Fruit fly (Drosophila melanogaster) whole organism, embryonic: ENCODE data around the gene DIP2.

Experiments
- Aef1 ChIP-seq: fragments of 200-800 bp; sonication (Bioruptor generic); IDR thresholded peaks from 3 replicates; pipeline ENCODE4 v1.3.6; 2022; ENCODE audit warnings: missing biosample characterization, missing genetic modification characterization
- Asciz ChIP-seq: fragments of 200-800 bp; sonication (Bioruptor generic); optimal IDR thresholded peaks from 2 replicates; lab custom pipeline; 2017; ENCODE audit warnings: missing biosample characterization, mild to moderate bottlenecking, missing genetic modification characterization, missing genetic modification reagents
- Atf-2 ChIP-seq: fragments of 200-800 bp; sonication (Bioruptor generic); optimal IDR thresholded peaks from 2 replicates; lab custom pipeline; 2016; ENCODE audit warnings: missing biosample characterization, missing genetic modification characterization
- CG10979 ChIP-seq: fragments of 200-800 bp; sonication (Bioruptor generic); optimal IDR thresholded peaks from 2 replicates; lab custom pipeline; 2018; ENCODE audit warnings: missing biosample characterization, mild to moderate bottlenecking, missing genetic modification characterization, moderate library complexity
- CG11456 ChIP-seq: fragments of 200-800 bp; sonication (Bioruptor generic); IDR thresholded peaks from 3 replicates; pipeline ENCODE4 v1.3.6; 2022; ENCODE audit warnings: missing biosample characterization, missing genetic modification characterization
- CG12391 ChIP-seq: fragments of 200-800 bp; sonication (Bioruptor generic); optimal IDR thresholded peaks from 3 replicates; lab custom pipeline; 2018; ENCODE audit warnings: missing biosample characterization, mild to moderate bottlenecking, missing genetic modification characterization, moderate library complexity
- CG15011 ChIP-seq: fragments of 200-800 bp; sonication (Bioruptor generic); optimal IDR thresholded peaks from 3 replicates; lab custom pipeline; 2018; ENCODE audit warnings: missing biosample characterization, mild to moderate bottlenecking, missing genetic modification characterization
- CG17328 ChIP-seq: fragments of 200-800 bp; sonication (Bioruptor generic); IDR thresholded peaks from 2 replicates; pipeline ENCODE4 v1.3.6; 2022; ENCODE audit warnings: missing biosample characterization, missing genetic modification characterization
- CG1792 ChIP-seq: fragments of 200-800 bp; sonication (Bioruptor generic); optimal IDR thresholded peaks from 2 replicates; lab custom pipeline; 2016; ENCODE audit warnings: missing biosample characterization, missing genetic modification characterization
- CG18619 ChIP-seq: fragments of 200-800 bp; sonication (Bioruptor generic); optimal IDR thresholded peaks from 3 replicates; lab custom pipeline; 2017; ENCODE audit warnings: missing biosample characterization, mild to moderate bottlenecking, missing genetic modification characterization
- CG34376 ChIP-seq: fragments of 200-800 bp; sonication (Bioruptor generic); optimal IDR thresholded peaks from 2 replicates; lab custom pipeline; 2018; ENCODE audit warnings: missing biosample characterization, mild to moderate bottlenecking, missing genetic modification characterization
- CG4282 ChIP-seq: fragments of 200-800 bp; sonication (Bioruptor generic); optimal IDR thresholded peaks from 2 replicates; lab custom pipeline; 2016; ENCODE audit warnings: missing biosample characterization, missing genetic modification characterization
- CG4360 ChIP-seq: fragments of 200-800 bp; sonication (Bioruptor generic); IDR thresholded peaks from 2 replicates; pipeline ENCODE4 v1.3.6; 2022; ENCODE audit warnings: missing biosample characterization, missing genetic modification characterization
- CG4707 ChIP-seq: fragments of 200-800 bp; sonication (Bioruptor generic); optimal IDR thresholded peaks from 2 replicates; lab custom pipeline; 2018; ENCODE audit warnings: missing biosample characterization, mild to moderate bottlenecking, missing genetic modification characterization, moderate library complexity
- CG5953 ChIP-seq: fragments of 200-800 bp; sonication (Bioruptor generic); IDR thresholded peaks from 2 replicates; pipeline ENCODE4 v1.3.6; 2022; ENCODE audit warnings: missing biosample characterization, missing genetic modification characterization
- CG6689 ChIP-seq: fragments of 200-800 bp; sonication (Bioruptor generic); IDR thresholded peaks from 2 replicates; pipeline ENCODE4 v1.3.6; 2022; ENCODE audit warnings: missing biosample characterization, missing genetic modification characterization
- CG7556 ChIP-seq: fragments of 200-800 bp; sonication (Bioruptor generic); optimal IDR thresholded peaks from 2 replicates; lab custom pipeline; 2017; ENCODE audit warnings: missing biosample characterization, mild to moderate bottlenecking, missing genetic modification characterization
- CG9437 ChIP-seq: fragments of 200-800 bp; sonication (Bioruptor generic); optimal IDR thresholded peaks from 2 replicates; lab custom pipeline; 2018; ENCODE audit warnings: missing biosample characterization, mild to moderate bottlenecking, missing genetic modification characterization
- Dek ChIP-seq: fragments of 200-800 bp; sonication (Bioruptor generic); optimal IDR thresholded peaks from 3 replicates; lab custom pipeline; 2019; ENCODE audit warnings: missing biosample characterization, mild to moderate bottlenecking, missing genetic modification characterization, moderate library complexity
- Dp ChIP-seq: fragments of 200-800 bp; sonication (Bioruptor generic); optimal IDR thresholded peaks from 2 replicates; lab custom pipeline; 2018; ENCODE audit warnings: missing biosample characterization, mild to moderate bottlenecking, missing genetic modification characterization, moderate library complexity
- GATAe ChIP-seq: fragments of 200-800 bp; sonication (Bioruptor generic); conservative IDR thresholded peaks from 2 replicates; pipeline ENCODE4 v1.3.6; 2022; ENCODE audit warnings: missing biosample characterization, missing genetic modification characterization
- HHEX ChIP-seq: fragments of 200-800 bp; sonication (Bioruptor generic); optimal IDR thresholded peaks from 3 replicates; lab custom pipeline; 2017; ENCODE audit warnings: missing biosample characterization, mild to moderate bottlenecking, missing genetic modification characterization, missing genetic modification reagents
- Med ChIP-seq: fragments of 200-800 bp; sonication (Bioruptor generic); peaks from one replicate; lab custom pipeline; 2016; ENCODE audit warnings: missing biosample characterization, missing genetic modification characterization, mild to moderate bottlenecking, inconsistent platforms, moderate library complexity
- NC2β ChIP-seq: fragments of 200-800 bp; sonication (Bioruptor generic); optimal IDR thresholded peaks from 2 replicates; lab custom pipeline; 2016; ENCODE audit warnings: missing biosample characterization, missing genetic modification characterization
- NfI ChIP-seq: fragments of 200-800 bp; sonication (Bioruptor generic); optimal IDR thresholded peaks from 3 replicates; lab custom pipeline; 2018; ENCODE audit warnings: missing biosample characterization, mild to moderate bottlenecking, missing genetic modification characterization, moderate library complexity
- Poxn ChIP-seq: fragments of 200-800 bp; sonication (Bioruptor generic); IDR thresholded peaks from 2 replicates; pipeline ENCODE4 v1.3.6; 2022; ENCODE audit warnings: missing biosample characterization, missing genetic modification characterization
- Sox100B ChIP-seq: fragments of 200-800 bp; sonication (Bioruptor generic); optimal IDR thresholded peaks from 3 replicates; lab custom pipeline; 2018; ENCODE audit warnings: missing biosample characterization, mild to moderate bottlenecking, missing genetic modification characterization
- al ChIP-seq: fragments of 200-800 bp; sonication (Bioruptor generic); IDR thresholded peaks from 2 replicates; pipeline ENCODE4 v1.3.6; 2022; ENCODE audit warnings: missing biosample characterization, missing genetic modification characterization
- bab2 ChIP-seq: fragments of 200-800 bp; sonication (Bioruptor generic); optimal IDR thresholded peaks from 2 replicates; lab custom pipeline; 2016; ENCODE audit warnings: missing biosample characterization, missing genetic modification characterization
- bcd ChIP-seq: fragments of 200-800 bp; sonication (Bioruptor generic); optimal IDR thresholded peaks from 2 replicates; lab custom pipeline; 2017; ENCODE audit warnings: missing biosample characterization, mild to moderate bottlenecking, missing genetic modification characterization
- br ChIP-seq: fragments of >200 bp; optimal IDR thresholded peaks from 2 replicates; lab custom pipeline; 2017
- btn ChIP-seq: fragments of 200-800 bp; sonication (Bioruptor generic); optimal IDR thresholded peaks from 2 replicates; lab custom pipeline; 2016; ENCODE audit warnings: missing biosample characterization, missing genetic modification characterization
- ci ChIP-seq: fragments of 200-800 bp; sonication (Bioruptor generic); IDR thresholded peaks from 3 replicates; pipeline ENCODE4 v1.3.6; 2022; ENCODE audit warnings: missing biosample characterization, missing genetic modification characterization
- crc ChIP-seq: fragments of 200-800 bp; sonication (Bioruptor generic); optimal IDR thresholded peaks from 2 replicates; lab custom pipeline; 2016; ENCODE audit warnings: missing biosample characterization, missing genetic modification characterization
- cwo ChIP-seq: fragments of 200-800 bp; sonication (Bioruptor generic); optimal IDR thresholded peaks from 3 replicates; lab custom pipeline; 2017; ENCODE audit warnings: missing biosample characterization, missing genetic modification characterization, mild to moderate bottlenecking, moderate library complexity, missing genetic modification reagents
- en ChIP-seq: fragments of 200-800 bp; sonication (Bioruptor generic); optimal IDR thresholded peaks from 2 replicates; lab custom pipeline; 2016; ENCODE audit warnings: missing biosample characterization, missing genetic modification characterization
- ewg ChIP-seq: fragments of 200-800 bp; sonication (Bioruptor generic); optimal IDR thresholded peaks from 3 replicates; lab custom pipeline; 2017; ENCODE audit warnings: mild to moderate bottlenecking, missing biosample characterization, missing genetic modification reagents, missing genetic modification characterization
- gem ChIP-seq: fragments of 200-800 bp; sonication (Bioruptor generic); optimal IDR thresholded peaks from 2 replicates; lab custom pipeline; 2019; ENCODE audit warnings: missing biosample characterization, mild to moderate bottlenecking, missing genetic modification characterization, moderate library complexity
- grau ChIP-seq: fragments of 200-800 bp; optimal IDR thresholded peaks from 3 replicates; lab custom pipeline; 2019; ENCODE audit warnings: missing biosample characterization, mild to moderate bottlenecking, missing genetic modification characterization, moderate library complexity
- hkb ChIP-seq, 2 experiments: fragments of 200-800 bp in 1 of 2; fragments of >200 bp in 1 of 2; sonication (Bioruptor generic) in 1 of 2; IDR thresholded peaks in 1 of 2; optimal IDR thresholded peaks in 1 of 2; 2 replicates each; pipeline versions ENCODE4 v1.3.6 to Lab custom; 2017 to 2022; ENCODE audit warnings: missing biosample characterization in 1 of 2, missing genetic modification characterization in 1 of 2
- luna ChIP-seq: fragments of 200-800 bp; sonication (Bioruptor generic); optimal IDR thresholded peaks from 2 replicates; lab custom pipeline; 2016; ENCODE audit warnings: missing biosample characterization, missing genetic modification characterization
- p53 ChIP-seq: fragments of 200-800 bp; sonication (Bioruptor generic); optimal IDR thresholded peaks from 2 replicates; lab custom pipeline; 2016; ENCODE audit warnings: missing biosample characterization, missing genetic modification characterization
- pum ChIP-seq: fragments of 200-800 bp; sonication (Bioruptor generic); optimal IDR thresholded peaks from 2 replicates; lab custom pipeline; 2016; ENCODE audit warnings: missing biosample characterization, missing genetic modification characterization
- tio ChIP-seq: fragments of 200-800 bp; sonication (Bioruptor generic); optimal IDR thresholded peaks from 2 replicates; lab custom pipeline; 2017; ENCODE audit warnings: missing biosample characterization, missing genetic modification characterization, inconsistent platforms
- toy ChIP-seq: fragments of 200-800 bp; sonication (Bioruptor generic); IDR thresholded peaks from 2 replicates; pipeline ENCODE4 v1.3.6; 2022; ENCODE audit warnings: missing biosample characterization, missing genetic modification characterization
- trh ChIP-seq: fragments of 200-800 bp; sonication (Bioruptor generic); optimal IDR thresholded peaks from 2 replicates; lab custom pipeline; 2016; ENCODE audit warnings: missing biosample characterization, missing genetic modification characterization
- tx ChIP-seq: fragments of 200-800 bp; sonication (Bioruptor generic); optimal IDR thresholded peaks from 2 replicates; lab custom pipeline; 2016; ENCODE audit warnings: missing biosample characterization, missing genetic modification characterization
- vnd ChIP-seq: fragments of 200-800 bp; sonication (Bioruptor generic); IDR thresholded peaks from 3 replicates; pipeline ENCODE4 v1.3.6; 2022; ENCODE audit warnings: missing biosample characterization, missing genetic modification characterization; ENCODE audit not compliant: partially characterized antibody
- zfh1 ChIP-seq: fragments of 200-800 bp; sonication (Bioruptor generic); IDR thresholded peaks from 3 replicates; pipeline ENCODE4 v1.3.6; 2022; ENCODE audit warnings: missing biosample characterization, missing genetic modification characterization

The DIP2 gene

DNA sequence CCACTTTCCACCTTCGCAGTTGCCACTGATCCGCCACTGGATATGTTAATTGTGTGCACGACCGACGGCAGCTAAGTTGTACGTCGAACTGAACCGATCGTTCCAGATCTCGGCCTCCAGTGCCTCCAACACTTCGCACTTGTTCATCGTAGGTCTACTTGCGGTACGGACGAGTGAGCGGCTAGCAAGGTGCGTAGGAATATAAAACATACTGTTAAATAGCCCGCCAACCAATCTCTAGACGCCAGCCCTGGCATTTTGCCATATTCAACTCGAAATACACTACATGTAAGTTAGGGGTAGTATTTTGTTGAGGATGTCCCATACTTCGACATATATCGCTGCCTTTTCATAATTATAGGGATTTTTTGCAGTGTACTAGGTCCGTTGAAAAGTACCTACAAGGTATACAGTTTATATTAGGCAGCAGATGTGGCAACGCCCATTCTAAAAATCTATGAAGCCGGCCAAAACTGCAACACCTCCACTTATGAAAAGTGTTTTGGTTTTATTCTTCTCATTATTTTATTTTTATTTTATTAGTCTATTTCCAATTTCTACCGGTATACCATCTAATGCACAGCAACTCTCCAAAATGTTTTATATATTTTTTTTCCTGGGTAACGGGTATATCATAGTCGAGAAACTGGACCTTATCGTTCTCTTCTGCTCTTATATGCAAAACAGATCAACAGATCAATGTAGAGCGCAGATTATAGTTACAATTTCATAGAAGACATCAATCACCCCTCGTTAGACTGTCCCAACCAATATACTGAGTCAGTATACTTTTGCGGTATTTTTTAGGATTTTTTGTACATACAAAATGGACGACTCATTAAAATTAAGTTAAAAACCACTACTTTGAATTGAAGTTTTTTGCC lies 34.5 kb downstream of the DIP2 start, which contains the start of the genes pyx and CG33229 (continued):
- TF ChIP-seq hkb (optimal IDR thresholded peaks at IDR 0.05; lab: Kevin White, UChicago) (peak; percentile 83), hkb (GFP tag; IDR thresholded peaks at IDR 0.05; lab: Robert Waterston, UW) (peak; percentile 68), gem (tag; lab: Kevin White, UChicago) (peak; percentile 91), CG4707 (no peak), pum (peak; percentile 78), grau (tag; lab: Kevin White, UChicago) (peak; percentile 89), HHEX (GFP tag; lab: Kevin White, UChicago) (peak; percentile 81), CG34376 (peak; percentile 54), NC2β (GFP tag; lab: Kevin White, UChicago) (peak; percentile 53), ci (GFP tag; lab: Robert Waterston, UW) (peak; percentile 64), CG4360 (no peak), CG12391 (tag; lab: Kevin White, UChicago) (peak; percentile 87), crc (GFP tag; lab: Kevin White, UChicago) (peak; percentile 60), bab2 (GFP tag; lab: Kevin White, UChicago) (peak; percentile 87), Asciz (peak; percentile 64), CG18619 (GFP tag; lab: Kevin White, UChicago) (peak; percentile 87), Aef1 (peak; percentile 75; the same call in 2 of the 3 replicates), GATAe (GFP tag; lab: Robert Waterston, UW) (no peak), ewg (GFP tag; lab: Kevin White, UChicago) (peak; percentile 66), toy (GFP tag; lab: Robert Waterston, UW) (peak; percentile 55; the same call in 1 of the 2 replicates), cwo (GFP tag; lab: Kevin White, UChicago) (peak; percentile 72), al (GFP tag; lab: Robert Waterston, UW) (peak; percentile 86), luna (GFP tag; lab: Kevin White, UChicago) (peak; percentile 38), vnd (GFP tag; lab: Robert Waterston, UW) (no peak), CG6689 (GFP tag; lab: Robert Waterston, UW) (peak; percentile 80; the same call in 1 of the 2 replicates), trh (GFP tag; lab: Kevin White, UChicago) (peak; percentile 59), CG1792 (GFP tag; lab: Kevin White, UChicago) (peak; percentile 66), CG9437 (peak; percentile 83), bcd (GFP tag; lab: Kevin White, UChicago) (peak; percentile 86), tx (GFP tag; lab: Kevin White, UChicago) (peak; percentile 82), br (lab: Kevin White, UChicago) (no peak), Med (GFP tag; lab: Kevin White, UChicago) (peak; percentile 95), CG15011 (peak; percentile 57), Poxn (GFP tag; lab: Robert Waterston, UW) (peak; percentile 40; the same call in 1 of the 2 replicates), en (GFP tag; lab: Kevin White, UChicago) (peak; percentile 36), btn (peak; percentile 35), Sox100B (GFP tag; lab: Kevin White, UChicago) (peak; percentile 81), Dek (tag; lab: Kevin White, UChicago) (peak; percentile 92), Atf-2 (peak; percentile 78), Dp (GFP tag; lab: Kevin White, UChicago) (peak; percentile 91), CG17328 (GFP tag; lab: Robert Waterston, UW) (peak; percentile 45; the same call in 1 of the 2 replicates), NfI (peak; percentile 88), tio (peak; percentile 90), CG4282 (GFP tag; lab: Kevin White, UChicago) (no peak), p53 (no peak), zfh1 (GFP tag; lab: Robert Waterston, UW) (peak; percentile 67), CG5953 (GFP tag; lab: Robert Waterston, UW) (peak; percentile 69), CG7556 (GFP tag; lab: Kevin White, UChicago) (peak; percentile 76), CG11456 (GFP tag; lab: Robert Waterston, UW) (peak; percentile 92), CG10979 (tag; lab: Kevin White, UChicago) (peak; percentile 73)
